Worm (Caenorhabditis elegans) whole organism, L2 larva: ENCODE results near the gene Y119D3B.12.

Experiments
- Y55F3AM.14 ChIP-seq: fragments of 200-800 bp; sonication (Bioruptor generic); optimal IDR thresholded peaks from 2 replicates; lab custom pipeline; 2018; ENCODE audit warnings: mild to moderate bottlenecking, missing genetic modification characterization, missing compliant biosample characterization
- ZK546.5 ChIP-seq: sonication (generic microtip); optimal IDR thresholded peaks from 2 replicates; lab custom pipeline; 2017; ENCODE audit warnings: missing biosample characterization, missing genetic modification characterization
- aly-2 ChIP-seq: fragments of 150-350 bp; optimal IDR thresholded peaks from 2 replicates; lab custom pipeline; 2014; ENCODE audit warnings: missing biosample characterization, missing genetic modification characterization
- blmp-1 ChIP-seq: sonication (generic microtip); optimal IDR thresholded peaks from 2 replicates; lab custom pipeline; 2017; ENCODE audit warnings: missing genetic modification characterization, mild to moderate bottlenecking, missing compliant biosample characterization, antibody characterized with exemption, moderate library complexity; ENCODE audit not compliant: insufficient read depth
- ceh-16 ChIP-seq: fragments of 150-350 bp; optimal IDR thresholded peaks from 2 replicates; lab custom pipeline; 2014; ENCODE audit warnings: missing biosample characterization, missing genetic modification characterization
- elt-1 ChIP-seq: fragments of 150-350 bp; optimal IDR thresholded peaks from 2 replicates; lab custom pipeline; 2014; ENCODE audit warnings: missing biosample characterization, missing genetic modification characterization
- lsy-2 ChIP-seq, 2 experiments: fragments of 150-350 bp in 1 of 2; sonication (generic microtip) in 1 of 2; optimal IDR thresholded peaks; 2 replicates each; lab custom pipeline; 2014 to 2017; ENCODE audit warnings: missing biosample characterization in 2 of 2, missing genetic modification characterization in 2 of 2
- nhr-10 ChIP-seq: sonication (generic microtip); optimal IDR thresholded peaks from 2 replicates; lab custom pipeline; 2017; ENCODE audit warnings: missing biosample characterization, missing genetic modification characterization
- nhr-11 ChIP-seq: fragments of 150-350 bp; optimal IDR thresholded peaks from 2 replicates; lab custom pipeline; 2014; ENCODE audit warnings: missing biosample characterization, missing genetic modification characterization
- nhr-129 ChIP-seq: fragments of 150-350 bp; optimal IDR thresholded peaks from 2 replicates; lab custom pipeline; 2014; ENCODE audit warnings: missing biosample characterization, missing genetic modification characterization
- nhr-6 ChIP-seq: fragments of 150-350 bp; optimal IDR thresholded peaks from 2 replicates; lab custom pipeline; 2014; ENCODE audit warnings: missing biosample characterization, missing genetic modification characterization
- sma-3 ChIP-seq: sonication (generic microtip); optimal IDR thresholded peaks from 2 replicates; lab custom pipeline; 2016; ENCODE audit warnings: missing genetic modification reagents, missing genetic modification characterization, missing compliant biosample characterization
- unc-39 ChIP-seq: fragments of 150-350 bp; optimal IDR thresholded peaks from 2 replicates; lab custom pipeline; 2014; ENCODE audit warnings: missing biosample characterization, missing genetic modification characterization

- TF ChIP-seq Y55F3AM.14 (GFP tag; lab: Kevin White, UChicago), result no peak
- no peak for TF ChIP-seq nhr-11 (tag; lab: Kevin White, UChicago)
- no peak for TF ChIP-seq aly-2 (tag; lab: Kevin White, UChicago)
- TF ChIP-seq nhr-10 (tag; lab: Kevin White, UChicago), result no peak
- TF ChIP-seq unc-39 (tag; lab: Kevin White, UChicago), result no peak
- no peak for TF ChIP-seq lsy-2 (tag; optimal IDR thresholded peaks at IDR 0.05; lab: Kevin White, UChicago)
- TF ChIP-seq nhr-129, result peak; percentile 25
- TF ChIP-seq blmp-1, result no peak
- TF ChIP-seq sma-3 (GFP tag; lab: Kevin White, UChicago), result no peak
- no peak for TF ChIP-seq elt-1 (tag; lab: Kevin White, UChicago)
- TF ChIP-seq ZK546.5 (tag; lab: Kevin White, UChicago), result no peak
- TF ChIP-seq nhr-6 (tag; lab: Kevin White, UChicago), result no peak
- no peak for TF ChIP-seq ceh-16 (tag; lab: Kevin White, UChicago)
Measured at ce11 chrIII:1223319-1224093, 21.2 kb downstream of the Y119D3B.12 start.
